Worm (Caenorhabditis elegans): ENCODE results near the gene osm-11.
"Not testable (repeated sequence)": the region's sequence is repeated elsewhere in the genome, so short reads cannot be mapped to it uniquely, and the experiment has no call there.

The osm-11 gene

DNA sequence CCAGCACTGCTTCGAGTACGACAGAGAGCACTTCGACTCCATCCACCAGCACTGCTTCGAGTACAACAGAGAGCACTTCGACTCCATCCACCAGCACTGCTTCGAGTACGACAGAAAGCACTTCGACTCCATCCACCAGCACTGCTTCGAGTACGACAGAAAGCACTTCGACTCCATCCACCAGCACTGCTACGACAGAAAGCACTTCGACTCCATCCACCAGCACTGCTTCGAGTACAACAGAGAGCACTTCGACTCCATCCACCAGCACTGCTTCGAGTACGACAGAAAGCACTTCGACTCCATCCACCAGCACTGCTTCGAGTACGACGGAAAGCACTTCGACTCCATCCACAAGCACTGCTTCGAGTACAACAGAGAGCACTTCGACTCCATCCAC is 21.2 kb upstream of the osm-11 start:
- TF ChIP-seq ceh-58 (GFP tag; IDR thresholded peaks at IDR 0.05) = peak; percentile 92; the same call in 1 of the 2 replicates
- TF ChIP-seq egrh-3 (GFP tag; IDR thresholded peaks at IDR 0.05) = peak; percentile 79; the same call in 1 of the 2 replicates
- peak; percentile 70; the same call in 1 of the 2 replicates for TF ChIP-seq attf-6 (GFP tag; IDR thresholded peaks at IDR 0.05)
- peak; percentile 86; the same call in 1 of the 2 replicates for TF ChIP-seq Y56A3A.18 (GFP tag; IDR thresholded peaks at IDR 0.05)
- TF ChIP-seq cebp-1 (GFP tag; IDR thresholded peaks at IDR 0.05) = peak; percentile 57; the same call in 1 of the 2 replicates
- TF ChIP-seq cebp-1 (tag; optimal IDR thresholded peaks at IDR 0.05) = not testable (repeated sequence)
- TF ChIP-seq ztf-6 (GFP tag; IDR thresholded peaks at IDR 0.05) = peak; percentile 90
- peak; percentile 67; the same call in 1 of the 2 replicates for TF ChIP-seq ekl-4 (GFP tag; IDR thresholded peaks at IDR 0.05)
- peak; percentile 64; the same call in 1 of the 2 replicates for TF ChIP-seq C06A6.2 (GFP tag; conservative IDR thresholded peaks at IDR 0.05)
- TF ChIP-seq F39B2.1 (GFP tag; IDR thresholded peaks at IDR 0.05) = 0 out of 2 replicates have a peak, but pooled peaks have one; percentile 10
- TF ChIP-seq cebp-2 (GFP tag; IDR thresholded peaks at IDR 0.05) = peak; percentile 99
- TF ChIP-seq madf-6 (GFP tag; IDR thresholded peaks at IDR 0.05) = 0 out of 2 replicates have a peak, but pooled peaks have one; percentile 28
- peak; percentile 74; the same call in 1 of the 2 replicates for TF ChIP-seq madf-3 (GFP tag; IDR thresholded peaks at IDR 0.05)
- peak; percentile 81; the same call in 1 of the 2 replicates for TF ChIP-seq ztf-25 (GFP tag; IDR thresholded peaks at IDR 0.05)
- TF ChIP-seq nfya-2 (GFP tag; IDR thresholded peaks at IDR 0.05) = 0 out of 2 replicates have a peak, but pooled peaks have one; percentile 84
- TF ChIP-seq aptf-2 (GFP tag; conservative IDR thresholded peaks at IDR 0.05) = peak; percentile 70; the same call in 1 of the 2 replicates
- TF ChIP-seq D2030.7 (GFP tag; IDR thresholded peaks at IDR 0.05) = peak; percentile 59
- TF ChIP-seq lag-1 (GFP tag; IDR thresholded peaks at IDR 0.05) = peak; percentile 96
- TF ChIP-seq aptf-3 (GFP tag; IDR thresholded peaks at IDR 0.05) = peak; percentile 97
- TF ChIP-seq let-526 (GFP tag; IDR thresholded peaks at IDR 0.05) = peak; percentile 73; the same call in 1 of the 2 replicates
- peak; percentile 48 for TF ChIP-seq B0019.2 (GFP tag; conservative IDR thresholded peaks at IDR 0.05)
- TF ChIP-seq pbrm-1 (GFP tag; IDR thresholded peaks at IDR 0.05) = 0 out of 2 replicates have a peak, but pooled peaks have one; percentile 47
- peak; percentile 97 for TF ChIP-seq nhr-120 (GFP tag; IDR thresholded peaks at IDR 0.05)
- TF ChIP-seq egl-18 (GFP tag; IDR thresholded peaks at IDR 0.05) = peak; percentile 88; the same call in 1 of the 2 replicates
- TF ChIP-seq K11D2.4 (GFP tag; IDR thresholded peaks at IDR 0.05) = 0 out of 2 replicates have a peak, but pooled peaks have one; percentile 55
- peak; percentile 76 for TF ChIP-seq nfyb-1 (GFP tag; IDR thresholded peaks at IDR 0.05)
- peak; percentile 71; the same call in 1 of the 2 replicates for TF ChIP-seq Y53G8AR.9 (GFP tag; conservative IDR thresholded peaks at IDR 0.05)
- TF ChIP-seq sea-2 (GFP tag; IDR thresholded peaks at IDR 0.05) = peak; percentile 85

ce11 chrX:17438386-17438785 is 17.0 kb upstream of the osm-11 start, which contains the start of gene C36E6.8:
Gene C36E6.8 (plus strand): TSS chrX:17438686.
- TF ChIP-seq attf-5 (GFP tag; optimal IDR thresholded peaks at IDR 0.05) (no peak), ztf-22 (GFP tag; optimal IDR thresholded peaks at IDR 0.05) (no peak), Y79H2A.3 (GFP tag; conservative IDR thresholded peaks at IDR 0.05) (no peak), ceh-58 (GFP tag; IDR thresholded peaks at IDR 0.05) (no peak), repo-1 (tag; optimal IDR thresholded peaks at IDR 0.05) (no peak), lin-40 (tag; optimal IDR thresholded peaks at IDR 0.05) (no peak), atf-7 (tag; optimal IDR thresholded peaks at IDR 0.05) (no peak), die-1 (tag; optimal IDR thresholded peaks at IDR 0.05) (no peak), tlf-1 (GFP tag; optimal IDR thresholded peaks at IDR 0.05) (no peak), B0261.1 (tag; optimal IDR thresholded peaks at IDR 0.05) (no peak), sdz-38 (tag; optimal IDR thresholded peaks at IDR 0.05) (no peak), tbp1 (GFP tag; optimal IDR thresholded peaks at IDR 0.05) (no peak), snpc-1.1 (tag; optimal IDR thresholded peaks at IDR 0.05; ENCODE audit: insufficient read depth) (no peak), dpl-1 (GFP tag; optimal IDR thresholded peaks at IDR 0.05) (no peak), snpc-3.4 (tag; optimal IDR thresholded peaks at IDR 0.05) (no peak)
